Worm (Caenorhabditis elegans): ENCODE data around the gene clec-185.

DNA sequence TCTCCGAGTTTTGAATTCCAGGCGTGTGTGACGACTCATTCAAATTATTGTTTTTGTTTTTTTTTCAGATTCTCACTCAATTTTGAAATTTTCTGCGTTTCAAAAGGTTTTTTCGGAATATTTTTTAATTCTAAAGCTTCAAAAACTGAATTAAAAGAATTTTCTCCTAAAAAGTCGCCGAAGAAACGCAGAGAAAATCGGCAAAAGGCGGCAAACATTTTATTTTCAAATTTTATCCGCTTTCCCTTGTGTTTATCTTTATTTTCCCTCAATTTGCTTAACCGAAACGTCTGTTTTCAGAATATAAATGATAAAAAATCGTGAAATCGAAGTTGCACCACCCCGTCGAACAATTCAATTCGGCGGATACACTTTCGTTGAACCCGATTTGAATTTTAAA, 52.0 kb downstream of the clec-185 start, which contains the start of gene him-6:
- TF ChIP-seq pqm-1 (tag; optimal IDR thresholded peaks at IDR 0.05) (no peak), tbx-2 (tag; optimal IDR thresholded peaks at IDR 0.05) (no peak), gmeb-2 (tag; optimal IDR thresholded peaks at IDR 0.05) (no peak), ets-4 (tag; optimal IDR thresholded peaks at IDR 0.05) (no peak), pha-4 (tag; optimal IDR thresholded peaks at IDR 0.05) (no peak), sox-4 (tag; optimal IDR thresholded peaks at IDR 0.05) (no peak), ama-1 (optimal IDR thresholded peaks at IDR 0.05) (no peak), unc-55 (GFP tag; optimal IDR thresholded peaks at IDR 0.05) (no peak)

Data from whole organism, late embryonic.